Worm (Caenorhabditis elegans) whole organism, L4/young adult: Measurements from ENCODE around the gene cyb-1.

Experiments used
- W03F9.2 ChIP-seq: fragments of 150-350 bp; optimal IDR thresholded peaks from 2 replicates; lab custom pipeline; 2014; ENCODE audit warnings: missing biosample characterization, missing genetic modification characterization
- dao-5 ChIP-seq: sonication (generic microtip); optimal IDR thresholded peaks from 2 replicates; lab custom pipeline; 2016; ENCODE audit warnings: missing genotype, missing genetic modification characterization, moderate library complexity, missing compliant biosample characterization
- him-1 ChIP-seq: sonication (generic microtip); optimal IDR thresholded peaks from 2 replicates; lab custom pipeline; 2016; ENCODE audit warnings: missing genotype, missing genetic modification reagents, missing genetic modification characterization, missing compliant biosample characterization

DNA sequence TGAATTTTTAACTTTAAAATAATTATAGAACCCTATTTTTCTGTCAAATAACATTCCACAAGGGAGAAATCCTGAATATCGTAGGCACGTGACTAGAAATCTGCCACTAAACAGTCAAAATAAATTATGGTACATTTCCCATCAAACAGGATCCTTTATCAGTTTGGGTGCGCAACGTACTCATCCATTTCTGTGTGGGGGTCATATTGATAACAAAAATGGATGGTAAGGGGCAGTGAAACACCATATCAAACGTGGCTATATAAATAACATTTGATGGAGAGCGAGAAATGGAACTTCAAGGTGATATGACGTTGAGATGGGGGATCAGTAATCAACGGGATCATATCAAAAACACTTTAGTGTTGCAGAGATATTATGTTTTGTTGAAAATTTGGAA, 49.1 kb downstream of the cyb-1 start:
- TF ChIP-seq him-1 (tag; lab: Kevin White, UChicago): no peak
- TF ChIP-seq dao-5 (tag; lab: Kevin White, UChicago): no peak
- TF ChIP-seq W03F9.2 (tag; lab: Kevin White, UChicago): no peak
